Fruit fly (Drosophila melanogaster) whole organism, wandering third instar larva: ENCODE data around the gene CG6503.

Experiments
- Abd-B ChIP-seq: fragments of >200 bp; optimal IDR thresholded peaks from 2 replicates; lab custom pipeline; 2017; ENCODE audit warnings: missing biosample characterization, missing genetic modification characterization
- CG9705 ChIP-seq: fragments of 200-800 bp; sonication (Bioruptor generic); optimal IDR thresholded peaks from 2 replicates; lab custom pipeline; 2018; ENCODE audit warnings: missing biosample characterization, mild to moderate bottlenecking, missing genetic modification characterization
- Dfd ChIP-seq: fragments of >200 bp; optimal IDR thresholded peaks from 2 replicates; lab custom pipeline; 2017; ENCODE audit warnings: missing biosample characterization, missing genetic modification characterization
- Dif ChIP-seq: fragments of 200-275, 200-300 bp; sonication (Bioruptor generic); optimal IDR thresholded peaks from 2 replicates; lab custom pipeline; 2018; ENCODE audit warnings: missing biosample characterization, missing genetic modification characterization; ENCODE audit not compliant: partially characterized antibody
- HLH106 ChIP-seq: fragments of 200-800 bp; optimal IDR thresholded peaks from 3 replicates; lab custom pipeline; 2019; ENCODE audit warnings: missing biosample characterization, mild to moderate bottlenecking, missing genetic modification characterization, moderate library complexity
- Hnf4 ChIP-seq: fragments of 200-800 bp; sonication (Bioruptor generic); optimal IDR thresholded peaks from 2 replicates; lab custom pipeline; 2016; ENCODE audit warnings: missing biosample characterization, mild to moderate bottlenecking, missing genetic modification characterization
- Hr78 ChIP-seq: fragments of >200 bp; optimal IDR thresholded peaks from 2 replicates; lab custom pipeline; 2017; ENCODE audit warnings: missing biosample characterization, missing genetic modification characterization
- Hr83 ChIP-seq: fragments of 200-300 bp; sonication (Bioruptor generic); optimal IDR thresholded peaks from 2 replicates; lab custom pipeline; 2016; ENCODE audit warnings: missing biosample characterization, mild to moderate bottlenecking, missing genetic modification characterization, moderate library complexity; ENCODE audit not compliant: poor library complexity, severe bottlenecking
- Jra ChIP-seq: sonication (Bioruptor generic); optimal IDR thresholded peaks from 2 replicates; lab custom pipeline; 2016; ENCODE audit warnings: missing biosample characterization, missing genetic modification characterization
- Mio ChIP-seq: sonication (Bioruptor generic); optimal IDR thresholded peaks from 2 replicates; lab custom pipeline; 2016; ENCODE audit warnings: missing biosample characterization, missing genetic modification characterization
- Myc ChIP-seq: fragments of >200 bp; optimal IDR thresholded peaks from 2 replicates; lab custom pipeline; 2017
- N ChIP-seq: fragments of >200 bp; optimal IDR thresholded peaks from 2 replicates; lab custom pipeline; 2018; ENCODE audit warnings: missing biosample characterization, missing external identifiers, missing genetic modification characterization
- OdsH ChIP-seq: fragments of 200-800 bp; sonication (Bioruptor generic); optimal IDR thresholded peaks from 2 replicates; lab custom pipeline; 2016; ENCODE audit warnings: missing biosample characterization, mild to moderate bottlenecking, missing genetic modification characterization
- Rel ChIP-seq, 2 experiments: fragments of 200-800 bp; sonication (Bioruptor generic) in 1 of 2; optimal IDR thresholded peaks; 2 replicates in 1 of 2; 3 replicates in 1 of 2; lab custom pipeline; 2016 to 2019; ENCODE audit warnings: mild to moderate bottlenecking in 2 of 2, missing biosample characterization in 2 of 2, missing genetic modification characterization in 2 of 2, moderate library complexity in 1 of 2
- Sp1 ChIP-seq: fragments of 200-800 bp; sonication (Bioruptor generic); optimal IDR thresholded peaks from 3 replicates; lab custom pipeline; 2019; ENCODE audit warnings: missing biosample characterization, mild to moderate bottlenecking, missing genetic modification characterization, moderate library complexity
- Vsx2 ChIP-seq: fragments of 200-300, 225-300 bp; sonication (Bioruptor generic); optimal IDR thresholded peaks from 2 replicates; lab custom pipeline; 2018; ENCODE audit warnings: missing biosample characterization, missing genetic modification characterization; ENCODE audit not compliant: partially characterized antibody
- br ChIP-seq: fragments of 200-800 bp; sonication (Bioruptor generic); optimal IDR thresholded peaks from 2 replicates; lab custom pipeline; 2016; ENCODE audit warnings: missing biosample characterization, missing genetic modification characterization
- brk ChIP-seq: fragments of 200-800 bp; sonication (Bioruptor generic); optimal IDR thresholded peaks from 2 replicates; lab custom pipeline; 2016; ENCODE audit warnings: missing biosample characterization, mild to moderate bottlenecking, missing genetic modification characterization
- dl ChIP-seq, 2 experiments: fragments of 175-275, 200-275 bp in 1 of 2; fragments of 200-275 bp in 1 of 2; sonication (Bioruptor generic); optimal IDR thresholded peaks; lab custom pipeline; 2018; ENCODE audit warnings: mild to moderate bottlenecking in 2 of 2, missing biosample characterization in 2 of 2, missing genetic modification characterization in 2 of 2, moderate library complexity in 2 of 2; ENCODE audit not compliant: partially characterized antibody in 2 of 2, insufficient read depth in 1 of 2
- dmrt93B ChIP-seq: fragments of 200-800 bp; sonication (Bioruptor generic); optimal IDR thresholded peaks from 2 replicates; lab custom pipeline; 2018; ENCODE audit warnings: missing biosample characterization, mild to moderate bottlenecking, missing genetic modification characterization
- ey ChIP-seq: fragments of 200-800 bp; sonication (Bioruptor generic); optimal IDR thresholded peaks from 2 replicates; lab custom pipeline; 2016; ENCODE audit warnings: missing biosample characterization, missing genetic modification characterization
- foxo ChIP-seq, 2 experiments: fragments of 200-800 bp; sonication (Bioruptor generic); optimal IDR thresholded peaks; 2 replicates in 1 of 2; 3 replicates in 1 of 2; lab custom pipeline; 2016 to 2017; ENCODE audit warnings: missing biosample characterization in 2 of 2, missing genetic modification characterization in 2 of 2
- fru ChIP-seq: fragments of 200-800 bp; sonication (Bioruptor generic); optimal IDR thresholded peaks from 3 replicates; lab custom pipeline; 2016; ENCODE audit warnings: missing biosample characterization, mild to moderate bottlenecking, missing genetic modification characterization
- h ChIP-seq: fragments of 200-800 bp; sonication (Bioruptor generic); optimal IDR thresholded peaks from 3 replicates; lab custom pipeline; 2016; ENCODE audit warnings: missing biosample characterization, mild to moderate bottlenecking, missing genetic modification characterization
- jim ChIP-seq: fragments of 175-275, 200-325 bp; sonication (Bioruptor generic); optimal IDR thresholded peaks from 2 replicates; lab custom pipeline; 2016; ENCODE audit warnings: missing biosample characterization, mild to moderate bottlenecking, missing genetic modification characterization
- lola ChIP-seq: fragments of >200 bp; optimal IDR thresholded peaks from 2 replicates; lab custom pipeline; 2017; ENCODE audit warnings: missing biosample characterization, missing genetic modification characterization
- pan ChIP-seq: fragments of >200 bp; optimal IDR thresholded peaks from 2 replicates; lab custom pipeline; 2017
- psq ChIP-seq: fragments of 200-800 bp; sonication (Bioruptor generic); optimal IDR thresholded peaks from 3 replicates; lab custom pipeline; 2017; ENCODE audit warnings: missing biosample characterization, mild to moderate bottlenecking, missing genetic modification characterization, moderate library complexity
- rgr ChIP-seq: fragments of 200-800 bp; sonication (Bioruptor generic); optimal IDR thresholded peaks from 3 replicates; lab custom pipeline; 2016; ENCODE audit warnings: missing biosample characterization, mild to moderate bottlenecking, missing genetic modification characterization
- sage ChIP-seq: fragments of 200-800 bp; sonication (Bioruptor generic); optimal IDR thresholded peaks from 2 replicates; lab custom pipeline; 2016; ENCODE audit warnings: missing biosample characterization, mild to moderate bottlenecking, missing genetic modification characterization
- sv ChIP-seq: fragments of 200-800 bp; sonication (Bioruptor generic); optimal IDR thresholded peaks from 3 replicates; lab custom pipeline; 2016; ENCODE audit warnings: missing biosample characterization, missing genetic modification characterization
- tai ChIP-seq: sonication (Bioruptor generic); optimal IDR thresholded peaks from 2 replicates; lab custom pipeline; 2016; ENCODE audit warnings: missing biosample characterization, missing genetic modification characterization
- usp ChIP-seq: fragments of >200 bp; optimal IDR thresholded peaks from 2 replicates; lab custom pipeline; 2017; ENCODE audit warnings: missing biosample characterization, missing genetic modification characterization
- woc ChIP-seq: sonication (Bioruptor generic); optimal IDR thresholded peaks from 2 replicates; lab custom pipeline; 2016; ENCODE audit warnings: missing biosample characterization, mild to moderate bottlenecking, missing genetic modification characterization

CG6503 gene

dm6 chr3R:26442609-26443180 lies 17.8 kb upstream of the CG6503 start:
- TF ChIP-seq Vsx2 (GFP tag; lab: Kevin White, UChicago) (no peak), Dfd (no peak), tai (GFP tag; lab: Kevin White, UChicago) (no peak), rgr (peak; percentile 27), CG9705 (GFP tag; lab: Kevin White, UChicago) (no peak), jim (no peak), Jra (GFP tag; lab: Kevin White, UChicago) (no peak), h (peak; percentile 43), Rel (GFP tag; optimal IDR thresholded peaks at IDR 0.05; lab: Kevin White, UChicago) (no peak), Rel (tag; optimal IDR thresholded peaks at IDR 0.05; lab: Kevin White, UChicago) (no peak), Sp1 (GFP tag; lab: Kevin White, UChicago) (peak; percentile 4)

dm6 chr3R:26440455-26441196 lies 15.7 kb upstream of the CG6503 start, which contains the start of gene tx:
Gene tx (plus strand): TSS chr3R:26440778.
- TF ChIP-seq brk (GFP tag; lab: Kevin White, UChicago): peak; percentile 9
- no peak for TF ChIP-seq foxo (GFP tag; optimal IDR thresholded peaks at IDR 0.05; lab: Kevin White, UChicago)
- peak; percentile 82 for TF ChIP-seq Dif (GFP tag; lab: Kevin White, UChicago)
- peak; percentile 72 for TF ChIP-seq Vsx2 (GFP tag; lab: Kevin White, UChicago)
- TF ChIP-seq jim: no peak
- TF ChIP-seq Hr83 (GFP tag; lab: Kevin White, UChicago): no peak
- TF ChIP-seq lola (GFP tag; lab: Kevin White, UChicago): no peak
- no peak for TF ChIP-seq tai (GFP tag; lab: Kevin White, UChicago)
- peak in 1 of 2 experiments; percentile 45 for TF ChIP-seq dl (GFP tag; optimal IDR thresholded peaks at IDR 0.05; lab: Kevin White, UChicago; ENCODE audit: insufficient read depth in 1 of 2, partially characterized antibody in 2 of 2)
- no peak for TF ChIP-seq psq (GFP tag; lab: Kevin White, UChicago)
- TF ChIP-seq h: no peak

dm6 chr3R:26436540-26436939 lies 11.6 kb upstream of the CG6503 start:
- TF ChIP-seq jim: no peak
- peak; percentile 61 for TF ChIP-seq rgr
- TF ChIP-seq dl (GFP tag; optimal IDR thresholded peaks at IDR 0.05; lab: Kevin White, UChicago; ENCODE audit: insufficient read depth in 1 of 2, partially characterized antibody in 2 of 2): no peak
- peak; percentile 70 for TF ChIP-seq fru (GFP tag; lab: Kevin White, UChicago)
- peak; percentile 68 for TF ChIP-seq h
- TF ChIP-seq sv (GFP tag; lab: Kevin White, UChicago): peak; percentile 1
- no peak for TF ChIP-seq Myc (lab: Kevin White, UChicago)
- TF ChIP-seq HLH106 (tag; lab: Kevin White, UChicago): peak; percentile 60
- TF ChIP-seq Hr78 (GFP tag; lab: Kevin White, UChicago): no peak
- TF ChIP-seq Hnf4 (GFP tag; lab: Kevin White, UChicago): peak; percentile 45
- TF ChIP-seq woc (GFP tag; lab: Kevin White, UChicago): no peak
- no peak for TF ChIP-seq Jra (GFP tag; lab: Kevin White, UChicago)
- TF ChIP-seq Vsx2 (GFP tag; lab: Kevin White, UChicago): no peak
- TF ChIP-seq tai (GFP tag; lab: Kevin White, UChicago): no peak
- TF ChIP-seq N: no peak
- peak; percentile 59 for TF ChIP-seq OdsH
- TF ChIP-seq foxo (GFP tag; optimal IDR thresholded peaks at IDR 0.05; lab: Kevin White, UChicago): peak in 1 of 2 experiments; percentile 63
- peak; percentile 60 for TF ChIP-seq ey (GFP tag; lab: Kevin White, UChicago)
- no peak for TF ChIP-seq sage
- no peak for TF ChIP-seq dmrt93B
- TF ChIP-seq Mio (GFP tag; lab: Kevin White, UChicago): no peak
- no peak for TF ChIP-seq usp (GFP tag; lab: Kevin White, UChicago)
- TF ChIP-seq Sp1 (GFP tag; lab: Kevin White, UChicago): peak; percentile 33
- TF ChIP-seq pan (lab: Kevin White, UChicago): no peak
- TF ChIP-seq brk (GFP tag; lab: Kevin White, UChicago): peak; percentile 45
- TF ChIP-seq Hr83 (GFP tag; lab: Kevin White, UChicago): no peak
- no peak for TF ChIP-seq Abd-B (GFP tag; lab: Kevin White, UChicago)
- TF ChIP-seq br (GFP tag; lab: Kevin White, UChicago): peak; percentile 29
- TF ChIP-seq, all 38 proteins: peak for 12
